Worm (Caenorhabditis elegans) whole organism, early embryonic: ENCODE results near the gene Y102A5C.40.

ENCODE experiments used
- ama-1 ChIP-seq: fragments of 150-350 bp; optimal IDR thresholded peaks from 2 replicates; lab custom pipeline; 2014
- hmg-4 ChIP-seq: fragments of 200-800 bp; sonication (Bioruptor generic); optimal IDR thresholded peaks from 2 replicates; lab custom pipeline; 2018; ENCODE audit warnings: mild to moderate bottlenecking, missing genetic modification characterization, missing compliant biosample characterization
- scrt-1 ChIP-seq: fragments of 200-800 bp; sonication (Bioruptor generic); IDR thresholded peaks from 2 replicates; pipeline ENCODE4 v1.3.6; 2022; ENCODE audit warnings: missing genetic modification characterization, missing compliant biosample characterization
- sea-1 ChIP-seq: fragments of 200-800 bp; sonication (Bioruptor generic); conservative IDR thresholded peaks from 2 replicates; pipeline ENCODE4 v1.3.6; 2022; ENCODE audit warnings: missing genetic modification characterization, missing compliant biosample characterization

DNA sequence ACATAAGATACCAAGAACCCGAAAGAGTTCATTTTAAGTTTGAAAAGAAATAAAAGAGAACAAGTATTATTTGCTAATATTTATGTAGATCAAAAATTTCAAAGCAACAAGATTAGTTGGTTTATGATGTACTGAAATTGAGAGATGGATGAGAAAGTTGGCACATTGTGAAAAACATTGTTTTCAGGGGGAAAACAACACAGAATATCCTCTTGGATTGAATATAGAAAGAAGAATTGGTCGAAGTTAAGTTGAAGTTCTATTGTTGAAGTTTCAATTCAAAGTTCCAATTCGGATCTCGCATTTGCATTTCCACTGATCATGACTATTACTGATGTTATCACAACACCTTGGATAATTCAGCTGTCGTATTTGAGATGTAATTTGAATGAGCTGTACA lies 13.7 kb upstream of the Y102A5C.40 start:
- TF ChIP-seq sea-1 (GFP tag; lab: Robert Waterston, UW), result no peak
- no peak for TF ChIP-seq ama-1 (lab: Kevin White, UChicago)
- TF ChIP-seq hmg-4 (GFP tag; lab: Kevin White, UChicago), result no peak
- TF ChIP-seq scrt-1 (GFP tag; lab: Robert Waterston, UW), result no peak
